Fruit fly (Drosophila melanogaster) whole organism, prepupa: Measurements from ENCODE around the gene PGRP-SB2.

ENCODE experiments used
- CG6163 ChIP-seq: fragments of 200-800 bp; sonication (Bioruptor generic); IDR thresholded peaks from 3 replicates; pipeline ENCODE4 v1.3.6; 2022; ENCODE audit warnings: missing biosample characterization, missing genetic modification characterization
- Sox15 ChIP-seq: fragments of 200-800 bp; sonication (Bioruptor generic); optimal IDR thresholded peaks from 3 replicates; lab custom pipeline; 2016; ENCODE audit warnings: missing biosample characterization, missing genetic modification characterization
- dsx ChIP-seq: fragments of 200-800 bp; optimal IDR thresholded peaks from 3 replicates; lab custom pipeline; 2019; ENCODE audit warnings: missing biosample characterization, mild to moderate bottlenecking, missing genetic modification characterization, moderate library complexity; ENCODE audit not compliant: poor library complexity, severe bottlenecking
- pdm3 ChIP-seq: fragments of 200-800 bp; sonication (Bioruptor generic); optimal IDR thresholded peaks from 3 replicates; lab custom pipeline; 2016; ENCODE audit warnings: missing biosample characterization, missing genetic modification characterization

DNA sequence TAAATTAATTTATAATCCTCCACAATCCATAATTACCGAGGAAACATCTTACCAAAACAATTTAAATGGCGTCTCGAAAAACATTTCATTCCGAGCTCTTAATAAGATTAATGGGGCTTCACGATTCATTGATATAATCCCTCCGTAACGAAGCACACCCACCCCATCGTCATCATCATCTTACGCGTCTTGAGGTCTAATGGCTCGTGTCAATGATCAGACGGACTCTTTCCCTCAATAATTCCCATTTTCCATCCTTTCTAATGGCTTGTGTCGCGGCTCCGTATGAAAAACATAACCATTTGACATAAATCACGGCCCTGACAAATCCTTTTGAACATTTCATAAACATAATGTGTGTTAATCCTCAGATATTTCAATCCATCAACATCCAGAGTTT, 40.6 kb downstream of the PGRP-SB2 start:
- TF ChIP-seq pdm3 = no peak
- no peak for TF ChIP-seq dsx (GFP tag; lab: Kevin White, UChicago)
- no peak for TF ChIP-seq CG6163 (GFP tag; lab: Robert Waterston, UW)
- no peak for TF ChIP-seq Sox15 (GFP tag; lab: Kevin White, UChicago)
